Worm (Caenorhabditis elegans): ENCODE data around the gene T25F10.1.

T25F10.1 gene

DNA sequence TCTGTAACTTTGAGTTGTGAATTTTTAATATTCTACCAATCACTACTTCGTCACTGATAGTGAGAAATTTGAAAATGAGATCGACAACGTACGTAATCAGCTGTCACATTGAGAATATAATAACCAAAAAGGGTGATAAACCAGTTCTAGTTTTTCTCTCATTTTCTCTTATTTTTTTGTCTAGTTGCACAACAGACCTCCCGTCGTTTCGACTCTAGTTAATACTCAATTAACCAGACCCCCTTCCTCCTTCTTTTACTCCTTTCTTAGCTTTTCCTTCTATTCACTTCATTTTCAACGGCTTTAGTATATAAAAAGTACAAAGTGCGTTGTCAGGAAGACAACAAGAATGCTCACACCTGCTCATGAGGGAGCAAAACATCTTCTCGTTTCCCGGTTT lies 41.1 kb upstream of the T25F10.1 start, which contains the start of gene ZC487.1:
TSS of gene ZC487.1 (plus strand) at position 301 of the 400 bp plus-strand sequence.
- TF ChIP-seq cebp-1 (GFP tag; IDR thresholded peaks at IDR 0.05) = no peak
- TF ChIP-seq cebp-1 (tag; optimal IDR thresholded peaks at IDR 0.05) = no peak

DNA sequence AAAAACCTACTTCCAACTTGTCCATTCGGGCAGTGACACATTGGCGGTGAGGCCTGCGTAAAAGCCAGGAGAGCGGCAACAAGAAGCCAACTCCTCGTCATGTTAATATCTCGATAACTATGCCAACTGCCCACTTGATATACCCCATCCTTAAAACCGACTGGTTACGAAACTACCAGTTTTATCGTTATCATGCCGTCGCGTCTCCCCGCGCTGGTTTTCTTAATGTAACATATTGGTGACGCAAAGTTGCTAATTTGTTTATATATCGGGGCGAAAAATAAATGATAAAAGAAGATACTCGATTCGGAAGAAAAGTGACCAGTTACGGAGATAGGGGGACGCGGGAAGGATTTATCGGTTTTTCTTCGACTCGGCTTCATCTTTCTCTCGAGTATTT lies 36.7 kb upstream of the T25F10.1 start, which contains the start of gene grl-9:
TSS of gene grl-9 (minus strand) at position 101 of the 400 bp plus-strand sequence.
- no peak for TF ChIP-seq F23B12.7 (tag; optimal IDR thresholded peaks at IDR 0.05; ENCODE audit: insufficient read depth)
- no peak for TF ChIP-seq ztf-18 (tag; optimal IDR thresholded peaks at IDR 0.05)
- TF ChIP-seq tlf-1 (GFP tag; optimal IDR thresholded peaks at IDR 0.05) = no peak
- TF ChIP-seq attf-6 (GFP tag; IDR thresholded peaks at IDR 0.05) = no peak
- no peak for TF ChIP-seq F33H1.4 (GFP tag; IDR thresholded peaks at IDR 0.05)
- TF ChIP-seq lin-35 (GFP tag; optimal IDR thresholded peaks at IDR 0.05) = no peak
- TF ChIP-seq xnd-1 (tag; optimal IDR thresholded peaks at IDR 0.05) = no peak
- no peak for TF ChIP-seq bed-1 (GFP tag; IDR thresholded peaks at IDR 0.05)
- no peak for TF ChIP-seq K12H6.12 (tag; optimal IDR thresholded peaks at IDR 0.05)
- no peak for TF ChIP-seq ztf-26 (tag; optimal IDR thresholded peaks at IDR 0.05)

DNA sequence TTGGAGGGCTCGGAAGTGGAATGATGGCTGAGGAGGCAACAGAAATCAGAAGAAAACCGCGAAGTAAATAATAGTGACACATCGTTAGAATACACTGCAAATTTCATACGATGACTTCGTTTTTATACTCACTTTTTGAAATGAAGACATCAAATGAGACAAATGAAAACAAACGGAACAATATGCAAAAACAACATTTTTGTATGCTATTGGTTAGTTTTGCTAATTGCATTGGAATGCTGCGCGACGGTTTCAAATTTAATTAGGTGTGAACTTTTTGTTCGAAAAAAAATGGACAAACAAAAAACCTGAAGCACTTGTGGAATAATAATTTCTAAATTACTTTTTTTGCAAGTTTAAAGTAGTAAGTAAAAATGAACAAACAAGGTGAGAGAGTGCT lies 35.3 kb upstream of the T25F10.1 start, which contains the start of gene grl-8:
TSS of gene grl-8 (minus strand) at position 101 of the 400 bp plus-strand sequence.
- TF ChIP-seq unc-62 (GFP tag; optimal IDR thresholded peaks at IDR 0.05) (no peak), egl-44 (GFP tag; IDR thresholded peaks at IDR 0.05) (no peak), F10E7.11 (tag; optimal IDR thresholded peaks at IDR 0.05) (no peak), athp-1 (tag; optimal IDR thresholded peaks at IDR 0.05) (no peak), die-1 (tag; optimal IDR thresholded peaks at IDR 0.05) (no peak), F37B4.10 (GFP tag; IDR thresholded peaks at IDR 0.05) (no peak), cebp-2 (GFP tag; IDR thresholded peaks at IDR 0.05) (no peak), hlh-12 (tag; optimal IDR thresholded peaks at IDR 0.05) (no peak), snpc-4 (GFP tag; optimal IDR thresholded peaks at IDR 0.05) (no peak), snpc-4 (tag; optimal IDR thresholded peaks at IDR 0.05) (no peak), ztf-18 (tag; optimal IDR thresholded peaks at IDR 0.05) (no peak), egl-18 (GFP tag; IDR thresholded peaks at IDR 0.05) (no peak), attf-3 (GFP tag; conservative IDR thresholded peaks at IDR 0.05) (no peak), ztf-26 (tag; optimal IDR thresholded peaks at IDR 0.05) (no peak), hlh-26 (GFP tag; conservative IDR thresholded peaks at IDR 0.05) (no peak), chd-7 (tag; optimal IDR thresholded peaks at IDR 0.05) (no peak), F23B12.7 (tag; optimal IDR thresholded peaks at IDR 0.05; ENCODE audit: insufficient read depth) (no peak), B0035.1 (tag; optimal IDR thresholded peaks at IDR 0.05) (no peak), sdz-38 (tag; optimal IDR thresholded peaks at IDR 0.05) (no peak), T26A5.8 (tag; optimal IDR thresholded peaks at IDR 0.05) (no peak), somi-1 (GFP tag; optimal IDR thresholded peaks at IDR 0.05) (no peak)

DNA sequence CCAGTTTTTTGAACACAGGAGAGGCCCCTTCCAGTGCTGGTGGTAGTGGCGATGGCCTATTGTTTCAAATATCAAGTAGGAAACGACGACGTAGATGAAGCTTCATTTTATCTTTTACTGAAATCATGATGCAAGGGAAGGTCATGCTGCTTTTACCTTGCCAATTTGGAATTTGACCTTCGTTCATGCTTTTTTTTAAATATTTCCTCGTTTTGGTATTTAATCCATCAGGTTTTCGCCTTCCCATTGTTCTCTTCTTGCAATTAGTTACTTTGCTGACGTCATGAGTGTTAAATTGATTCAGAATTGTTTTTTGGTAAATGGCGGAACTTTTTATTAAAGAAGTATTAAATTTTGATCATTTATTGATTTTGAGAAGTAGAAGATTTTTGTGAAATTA lies 32.2 kb upstream of the T25F10.1 start:
- TF ChIP-seq hmg-20 (GFP tag; IDR thresholded peaks at IDR 0.05) (no peak), mes-4 (tag; optimal IDR thresholded peaks at IDR 0.05) (no peak), madf-6 (GFP tag; IDR thresholded peaks at IDR 0.05) (no peak), lir-1 (GFP tag; conservative IDR thresholded peaks at IDR 0.05) (no peak), snpc-1.3 (tag; optimal IDR thresholded peaks at IDR 0.05; ENCODE audit: insufficient read depth) (no peak), ztf-3 (GFP tag; optimal IDR thresholded peaks at IDR 0.05) (no peak), nhr-27 (tag; optimal IDR thresholded peaks at IDR 0.05) (no peak), lsl-1 (GFP tag; optimal IDR thresholded peaks at IDR 0.05) (no peak), hlh-12 (tag; optimal IDR thresholded peaks at IDR 0.05) (no peak), dpff-1 (tag; optimal IDR thresholded peaks at IDR 0.05) (no peak), tlf-1 (GFP tag; optimal IDR thresholded peaks at IDR 0.05) (no peak), madf-8 (GFP tag; conservative IDR thresholded peaks at IDR 0.05) (no peak)

All from whole organism, young adult.